Worm (Caenorhabditis elegans) whole organism, L4 larva: ENCODE data around the gene T14G12.12.
A peak's percentile ranks its signal among the peaks of the same experiment; 100 is the strongest.

Experiments
- F10B5.3 ChIP-seq: sonication (generic microtip); optimal IDR thresholded peaks from 2 replicates; lab custom pipeline; 2016; ENCODE audit warnings: mild to moderate bottlenecking, missing genetic modification characterization, missing compliant biosample characterization
- T26A8.4 ChIP-seq: fragments of 200-800 bp; sonication (Bioruptor generic); IDR thresholded peaks from 2 replicates; pipeline ENCODE4 v1.3.6; 2022; ENCODE audit warnings: missing genetic modification characterization, missing compliant biosample characterization
- ZK546.5 ChIP-seq, 2 experiments: sonication (generic microtip); optimal IDR thresholded peaks; 2 replicates each; lab custom pipeline; 2017; ENCODE audit warnings: missing biosample characterization in 2 of 2, missing genetic modification characterization in 2 of 2
- aha-1 ChIP-seq: fragments of 150-350 bp; peaks from one replicate; lab custom pipeline; 2014; ENCODE audit warnings: missing biosample characterization, missing genetic modification characterization
- aly-2 ChIP-seq: sonication (generic microtip); optimal IDR thresholded peaks from 2 replicates; lab custom pipeline; 2018; ENCODE audit warnings: missing biosample characterization, missing genetic modification characterization
- arid-1 ChIP-seq: fragments of 200-800 bp; sonication (Bioruptor generic); conservative IDR thresholded peaks from 2 replicates; pipeline ENCODE4 v1.3.6; 2022; ENCODE audit warnings: missing genetic modification reagents, missing genetic modification characterization, missing compliant biosample characterization
- ceh-20 ChIP-seq: fragments of 200-800 bp; sonication (Bioruptor generic); IDR thresholded peaks from 2 replicates; pipeline ENCODE4 v1.3.6; 2022; ENCODE audit warnings: missing genetic modification reagents, missing genetic modification characterization, missing compliant biosample characterization
- ceh-32 ChIP-seq: sonication (generic microtip); optimal IDR thresholded peaks from 2 replicates; lab custom pipeline; 2016; ENCODE audit warnings: mild to moderate bottlenecking, missing genetic modification characterization, missing compliant biosample characterization; ENCODE audit not compliant: poor library complexity
- ceh-62 ChIP-seq: sonication (generic microtip); optimal IDR thresholded peaks from 2 replicates; lab custom pipeline; 2017; ENCODE audit warnings: missing biosample characterization, missing genetic modification characterization
- ces-1 ChIP-seq: fragments of 150-350 bp; sonication (generic microtip); optimal IDR thresholded peaks from 4 replicates; lab custom pipeline; 2014; ENCODE audit warnings: missing biosample characterization, missing genetic modification reagents, missing genetic modification characterization
- cey-2 ChIP-seq: sonication (generic microtip); optimal IDR thresholded peaks from 3 replicates; lab custom pipeline; 2017; ENCODE audit warnings: missing genetic modification characterization, mild to moderate bottlenecking, missing compliant biosample characterization, antibody characterized with exemption, borderline replicate concordance; ENCODE audit not compliant: insufficient read depth
- ctbp-1 ChIP-seq: fragments of 200-800 bp; sonication (Bioruptor generic); IDR thresholded peaks from 2 replicates; pipeline ENCODE4 v1.3.6; 2022; ENCODE audit warnings: missing genetic modification reagents, missing genetic modification characterization, missing compliant biosample characterization
- dmd-8 ChIP-seq: fragments of 200-800 bp; sonication (Bioruptor generic); IDR thresholded peaks from 2 replicates; pipeline ENCODE4 v1.3.6; 2022; ENCODE audit warnings: missing genetic modification characterization, missing compliant biosample characterization
- dpl-1 ChIP-seq: fragments of 150-350 bp; optimal IDR thresholded peaks from 2 replicates; lab custom pipeline; 2014; ENCODE audit warnings: missing biosample characterization, missing genetic modification reagents, missing genetic modification characterization
- dve-1 ChIP-seq: sonication (generic microtip); optimal IDR thresholded peaks from 2 replicates; lab custom pipeline; 2017; ENCODE audit warnings: antibody characterized with exemption, mild to moderate bottlenecking, missing genetic modification characterization, missing compliant biosample characterization; ENCODE audit not compliant: insufficient read depth
- fkh-10 ChIP-seq: fragments of 150-350 bp; optimal IDR thresholded peaks from 2 replicates; lab custom pipeline; 2014; ENCODE audit warnings: missing biosample characterization, missing genetic modification reagents, missing genetic modification characterization
- hif-1 ChIP-seq, 2 experiments: sonication (generic microtip); optimal IDR thresholded peaks; 2 replicates each; lab custom pipeline; 2016 to 2017; ENCODE audit warnings: missing compliant biosample characterization in 2 of 2, missing genetic modification characterization in 2 of 2, missing genetic modification reagents in 2 of 2, missing genotype in 2 of 2, mild to moderate bottlenecking in 1 of 2
- hlh-11 ChIP-seq: fragments of 200-800 bp; sonication (Bioruptor generic); optimal IDR thresholded peaks from 2 replicates; lab custom pipeline; 2018; ENCODE audit warnings: mild to moderate bottlenecking, missing genetic modification characterization, missing compliant biosample characterization
- hmg-1.1 ChIP-seq: fragments of 200-800 bp; sonication (Bioruptor generic); IDR thresholded peaks from 2 replicates; pipeline ENCODE4 v1.3.6; 2022; ENCODE audit warnings: missing genetic modification reagents, missing genetic modification characterization, missing compliant biosample characterization
- lim-7 ChIP-seq: fragments of 200-800 bp; sonication (Bioruptor generic); IDR thresholded peaks from 2 replicates; pipeline ENCODE4 v1.3.6; 2022; ENCODE audit warnings: missing genetic modification characterization, missing compliant biosample characterization
- lin-13 ChIP-seq: fragments of 150-350 bp; optimal IDR thresholded peaks from 2 replicates; lab custom pipeline; 2014; ENCODE audit warnings: missing biosample characterization, missing genetic modification reagents, missing genetic modification characterization
- lin-38 ChIP-seq: fragments of 200-800 bp; sonication (Bioruptor generic); IDR thresholded peaks from 2 replicates; pipeline ENCODE4 v1.3.6; 2022; ENCODE audit warnings: missing genetic modification reagents, missing genetic modification characterization, missing compliant biosample characterization
- lsy-2 ChIP-seq, 2 experiments: fragments of 150-350 bp in 1 of 2; sonication (generic microtip) in 1 of 2; optimal IDR thresholded peaks; 2 replicates each; lab custom pipeline; 2014 to 2017; ENCODE audit warnings: missing biosample characterization in 2 of 2, missing genetic modification characterization in 2 of 2
- mdt-29 ChIP-seq: fragments of 200-800 bp; sonication (Bioruptor generic); IDR thresholded peaks from 2 replicates; pipeline ENCODE4 v1.3.6; 2022; ENCODE audit warnings: missing genetic modification reagents, missing genetic modification characterization, missing compliant biosample characterization
- mep-1 ChIP-seq: fragments of 150-350 bp; sonication (generic microtip); optimal IDR thresholded peaks from 3 replicates; lab custom pipeline; 2014; ENCODE audit warnings: missing biosample characterization, missing genetic modification characterization
- mes-2 ChIP-seq: sonication (generic microtip); optimal IDR thresholded peaks from 2 replicates; lab custom pipeline; 2016; ENCODE audit warnings: missing genotype, mild to moderate bottlenecking, missing genetic modification characterization, missing compliant biosample characterization; ENCODE audit not compliant: poor library complexity, severe bottlenecking
- mxl-3 ChIP-seq: fragments of 200-800 bp; sonication (Bioruptor generic); optimal IDR thresholded peaks from 2 replicates; lab custom pipeline; 2018; ENCODE audit warnings: mild to moderate bottlenecking, missing genetic modification characterization, missing compliant biosample characterization
- nhr-102 ChIP-seq: sonication (generic microtip); optimal IDR thresholded peaks from 2 replicates; lab custom pipeline; 2016; ENCODE audit warnings: mild to moderate bottlenecking, missing genetic modification characterization, moderate library complexity, missing compliant biosample characterization
- nhr-237 ChIP-seq: sonication (generic microtip); optimal IDR thresholded peaks from 2 replicates; lab custom pipeline; 2017; ENCODE audit warnings: missing biosample characterization, missing genetic modification characterization
- nhr-25 ChIP-seq: sonication (generic microtip); optimal IDR thresholded peaks from 2 replicates; lab custom pipeline; 2017; ENCODE audit warnings: missing genetic modification characterization, mild to moderate bottlenecking, missing compliant biosample characterization, antibody characterized with exemption, moderate library complexity, borderline replicate concordance; ENCODE audit not compliant: insufficient read depth
- nhr-28 ChIP-seq: fragments of 150-350 bp; optimal IDR thresholded peaks from 2 replicates; lab custom pipeline; 2014; ENCODE audit warnings: missing biosample characterization, missing genetic modification characterization
- nhr-42 ChIP-seq: fragments of 200-800 bp; sonication (Bioruptor generic); IDR thresholded peaks from 2 replicates; pipeline ENCODE4 v1.3.6; 2022; ENCODE audit warnings: missing genetic modification characterization, missing compliant biosample characterization
- nhr-6 ChIP-seq: fragments of 150-350 bp; optimal IDR thresholded peaks from 2 replicates; lab custom pipeline; 2014; ENCODE audit warnings: missing biosample characterization, missing genetic modification characterization
- nhr-77 ChIP-seq: fragments of 150-350 bp; optimal IDR thresholded peaks from 2 replicates; lab custom pipeline; 2014; ENCODE audit warnings: missing biosample characterization, missing genetic modification characterization
- pha-4 ChIP-seq, 2 experiments: fragments of 150-350 bp in 1 of 2; fragments of 200-800 bp in 1 of 2; sonication (Bioruptor generic) in 1 of 2; IDR thresholded peaks in 1 of 2; optimal IDR thresholded peaks in 1 of 2; 2 replicates each; pipeline versions ENCODE4 v1.3.6 to Lab custom; 2014 to 2022; ENCODE audit warnings: missing genetic modification characterization in 2 of 2, missing genetic modification reagents in 2 of 2, missing biosample characterization in 1 of 2, missing compliant biosample characterization in 1 of 2
- php-3 ChIP-seq: fragments of 200-800 bp; sonication (Bioruptor generic); IDR thresholded peaks from 2 replicates; pipeline ENCODE4 v1.3.6; 2022; ENCODE audit warnings: missing genetic modification reagents, missing genetic modification characterization, missing compliant biosample characterization
- rbr-2 ChIP-seq: sonication (generic microtip); optimal IDR thresholded peaks from 2 replicates; lab custom pipeline; 2016; ENCODE audit warnings: missing genotype, missing genetic modification characterization, missing compliant biosample characterization
- set-16 ChIP-seq: fragments of 200-800 bp; sonication (Bioruptor generic); IDR thresholded peaks from 2 replicates; pipeline ENCODE4 v1.3.6; 2022; ENCODE audit warnings: missing genetic modification reagents, missing genetic modification characterization, missing compliant biosample characterization
- spr-1 ChIP-seq: sonication (generic microtip); optimal IDR thresholded peaks from 2 replicates; lab custom pipeline; 2016; ENCODE audit warnings: mild to moderate bottlenecking, missing genetic modification characterization, missing compliant biosample characterization
- spr-3 ChIP-seq: fragments of 200-800 bp; sonication (Bioruptor generic); optimal IDR thresholded peaks from 2 replicates; lab custom pipeline; 2018; ENCODE audit warnings: mild to moderate bottlenecking, missing genetic modification characterization, missing compliant biosample characterization
- vab-7 ChIP-seq: fragments of 200-800 bp; sonication (Bioruptor generic); IDR thresholded peaks from 2 replicates; pipeline ENCODE4 v1.3.6; 2022; ENCODE audit warnings: missing genetic modification reagents, missing genetic modification characterization, missing compliant biosample characterization
- ztf-7 ChIP-seq: fragments of 150-350 bp; optimal IDR thresholded peaks from 2 replicates; lab custom pipeline; 2014; ENCODE audit warnings: missing biosample characterization, missing genetic modification characterization

T14G12.12 gene

ce11 chrX:3803314-3803713 lies 45.0 kb upstream of the T14G12.12 start, which contains the start of gene F35A5.8 (continued):
- TF ChIP-seq ztf-7 (peak; percentile 75), dve-1 (tag; lab: Kevin White, UChicago) (peak; percentile 86), spr-3 (GFP tag; lab: Kevin White, UChicago) (no peak), arid-1 (GFP tag; lab: Robert Waterston, UW) (0 out of 2 replicates have a peak, but pooled peaks have one; percentile 24), cey-2 (tag; lab: Kevin White, UChicago) (no peak), rbr-2 (tag; lab: Kevin White, UChicago) (peak; percentile 76), php-3 (GFP tag; lab: Robert Waterston, UW) (no peak), mxl-3 (GFP tag; lab: Kevin White, UChicago) (peak; percentile 25), nhr-237 (tag; lab: Kevin White, UChicago) (no peak), nhr-102 (no peak), F10B5.3 (tag; lab: Kevin White, UChicago) (peak; percentile 61), lim-7 (no peak), nhr-77 (tag; lab: Kevin White, UChicago) (peak; percentile 25), ces-1 (GFP tag; lab: Kevin White, UChicago) (peak; percentile 64), dpl-1 (GFP tag; lab: Kevin White, UChicago) (peak; percentile 69), hif-1 (tag; optimal IDR thresholded peaks at IDR 0.05; lab: Kevin White, UChicago) (peak in 1 of 2 experiments; percentile 19), nhr-28 (tag; lab: Kevin White, UChicago) (peak; percentile 58), pha-4 (GFP tag; IDR thresholded peaks at IDR 0.05; lab: Robert Waterston, UW) (no peak), pha-4 (tag; optimal IDR thresholded peaks at IDR 0.05; lab: Kevin White, UChicago) (peak; percentile 89), lin-38 (no peak), hlh-11 (peak; percentile 74), nhr-42 (peak; percentile 32; the same call in 1 of the 2 replicates), spr-1 (tag; lab: Kevin White, UChicago) (peak; percentile 16), aly-2 (tag; lab: Kevin White, UChicago) (no peak), lin-13 (peak; percentile 72), nhr-25 (tag; lab: Kevin White, UChicago) (no peak), ctbp-1 (GFP tag; lab: Robert Waterston, UW) (peak; percentile 79), mep-1 (tag; lab: Kevin White, UChicago) (peak; percentile 86), lsy-2 (tag; optimal IDR thresholded peaks at IDR 0.05; lab: Kevin White, UChicago) (peak in 1 of 2 experiments; percentile 28), mes-2 (tag; lab: Kevin White, UChicago) (peak; percentile 90), vab-7 (GFP tag; lab: Robert Waterston, UW) (no peak), ceh-62 (no peak), ceh-32 (no peak), mdt-29 (GFP tag; lab: Robert Waterston, UW) (no peak), ZK546.5 (tag; optimal IDR thresholded peaks at IDR 0.05; lab: Kevin White, UChicago) (no peak), T26A8.4 (peak; percentile 71)

ce11 chrX:3802743-3803142 lies 44.4 kb upstream of the T14G12.12 start:
- TF ChIP-seq aha-1 (tag; lab: Kevin White, UChicago) (peak; percentile 95), mep-1 (tag; lab: Kevin White, UChicago) (peak; percentile 31), dmd-8 (GFP tag; lab: Robert Waterston, UW) (no peak), fkh-10 (GFP tag; lab: Kevin White, UChicago) (peak; percentile 3), nhr-28 (tag; lab: Kevin White, UChicago) (no peak), rbr-2 (tag; lab: Kevin White, UChicago) (peak; percentile 24), ceh-20 (peak; percentile 70), hmg-1.1 (GFP tag; lab: Robert Waterston, UW) (peak; percentile 61), nhr-6 (tag; lab: Kevin White, UChicago) (no peak), set-16 (GFP tag; lab: Robert Waterston, UW) (peak; percentile 42)
